Worm (Caenorhabditis elegans): ENCODE results near the gene aptf-2.

- TF ChIP-seq hlh-30 (tag; optimal IDR thresholded peaks at IDR 0.05; ENCODE audit: insufficient read depth), result peak; percentile 3
- no peak for TF ChIP-seq fkh-10 (GFP tag; optimal IDR thresholded peaks at IDR 0.05)
- TF ChIP-seq dve-1 (tag; optimal IDR thresholded peaks at IDR 0.05), result peak; percentile 22
- no peak for TF ChIP-seq lin-11 (tag; optimal IDR thresholded peaks at IDR 0.05)
Measured at ce11 chrIV:13393246-13393716, 22.6 kb downstream of the aptf-2 start.
